Fruit fly (Drosophila melanogaster): Measurements from ENCODE around the gene CG34375.

The CG34375 gene

DNA sequence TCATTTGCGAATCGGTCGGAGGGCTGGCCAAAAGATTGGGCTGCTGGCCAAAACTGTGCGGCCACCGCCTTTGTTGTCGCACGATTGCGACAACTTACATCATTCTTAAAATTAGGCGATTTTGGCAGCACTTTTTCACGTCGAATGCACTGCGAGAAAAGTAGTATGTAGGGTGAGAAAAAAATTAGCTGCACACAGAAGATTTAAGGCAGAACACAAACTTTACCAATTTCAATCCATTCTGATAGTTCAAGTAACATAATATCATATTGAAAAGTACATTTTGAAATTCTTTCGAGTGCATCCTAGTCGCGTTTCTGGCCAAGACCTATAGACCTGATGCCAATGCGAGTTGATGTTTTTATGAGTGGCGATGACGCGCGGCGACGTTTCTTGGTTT, 18.1 kb upstream of the CG34375 start:
- TF ChIP-seq Ets98B (GFP tag; IDR thresholded peaks at IDR 0.05): peak; percentile 49
- TF ChIP-seq CG17806 (tag; optimal IDR thresholded peaks at IDR 0.05): no peak
- no peak for TF ChIP-seq CG32121 (GFP tag; IDR thresholded peaks at IDR 0.05)
- TF ChIP-seq CG9948 (tag; optimal IDR thresholded peaks at IDR 0.05): no peak
- TF ChIP-seq CG4496 (GFP tag; IDR thresholded peaks at IDR 0.05): peak; percentile 43; the same call in 1 of the 3 replicates
- TF ChIP-seq fd96Ca (GFP tag; IDR thresholded peaks at IDR 0.05): 0 out of 3 replicates have a peak, but pooled peaks have one; percentile 11
- TF ChIP-seq CG8301 (tag; optimal IDR thresholded peaks at IDR 0.05): peak; percentile 25
- TF ChIP-seq CG14655 (GFP tag; optimal IDR thresholded peaks at IDR 0.05): peak; percentile 34

- TF ChIP-seq CG13204 (GFP tag; optimal IDR thresholded peaks at IDR 0.05): peak; percentile 15
- TF ChIP-seq CG9948 (tag; optimal IDR thresholded peaks at IDR 0.05): no peak
- TF ChIP-seq CG12605 (GFP tag; IDR thresholded peaks at IDR 0.05): no peak
- no peak for TF ChIP-seq CG32121 (GFP tag; IDR thresholded peaks at IDR 0.05)
- no peak for TF ChIP-seq rn (GFP tag; IDR thresholded peaks at IDR 0.05)
- no peak for TF ChIP-seq Ets98B (GFP tag; IDR thresholded peaks at IDR 0.05)
- TF ChIP-seq CG10348 (GFP tag; IDR thresholded peaks at IDR 0.05): no peak
- no peak for TF ChIP-seq Snoo (tag; optimal IDR thresholded peaks at IDR 0.05)
- TF ChIP-seq Pif1B (GFP tag; optimal IDR thresholded peaks at IDR 0.05): no peak
- TF ChIP-seq CG4496 (GFP tag; IDR thresholded peaks at IDR 0.05): peak; percentile 9; the same call in 1 of the 3 replicates
- no peak for TF ChIP-seq CG15710 (tag; optimal IDR thresholded peaks at IDR 0.05)
- no peak for TF ChIP-seq CG8301 (tag; optimal IDR thresholded peaks at IDR 0.05)
- TF ChIP-seq CG34367 (tag; optimal IDR thresholded peaks at IDR 0.05): no peak
- TF ChIP-seq D1 (tag; optimal IDR thresholded peaks at IDR 0.05): no peak
- TF ChIP-seq CG17806 (tag; optimal IDR thresholded peaks at IDR 0.05): no peak
- TF ChIP-seq EcR (GFP tag; optimal IDR thresholded peaks at IDR 0.05): no peak
- no peak for TF ChIP-seq CG8159 (tag; optimal IDR thresholded peaks at IDR 0.05)
These were observed 17.1 kb upstream of the CG34375 start for dm6 chr3R:23027428-23027813.

- TF ChIP-seq CG8159 (tag; optimal IDR thresholded peaks at IDR 0.05) (peak; percentile 19), fd96Ca (GFP tag; IDR thresholded peaks at IDR 0.05) (no peak), CG8301 (tag; optimal IDR thresholded peaks at IDR 0.05) (no peak), CG17806 (tag; optimal IDR thresholded peaks at IDR 0.05) (no peak), Ets98B (GFP tag; IDR thresholded peaks at IDR 0.05) (no peak), CG32121 (GFP tag; IDR thresholded peaks at IDR 0.05) (no peak), CG13204 (GFP tag; optimal IDR thresholded peaks at IDR 0.05) (peak; percentile 90), CG14655 (GFP tag; optimal IDR thresholded peaks at IDR 0.05) (peak; percentile 17)
These were observed 16.5 kb upstream of the CG34375 start, which contains the start of gene lmd for dm6 chr3R:23026652-23027427. TSS of gene lmd (minus strand) at chr3R:23026713.

DNA sequence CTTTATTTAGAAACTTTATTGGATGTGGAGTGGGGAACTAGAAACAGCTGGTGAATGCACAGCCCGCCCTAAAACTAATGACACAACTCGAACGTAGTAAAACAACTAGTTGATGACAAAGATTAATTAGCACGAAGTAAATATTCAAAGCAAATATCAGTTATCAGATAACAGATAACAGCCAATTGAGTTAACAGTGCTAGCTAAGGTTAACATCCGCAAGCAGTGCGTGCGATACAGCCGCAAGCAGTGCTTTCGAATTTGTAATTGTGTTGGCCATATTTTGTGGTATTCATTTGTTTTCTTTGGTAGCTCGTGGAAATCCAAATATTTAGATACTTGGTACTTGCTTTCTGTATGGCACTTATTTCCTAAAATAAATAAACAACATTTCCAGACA, 3.1 kb upstream of the CG34375 start:
- no peak for TF ChIP-seq CG13204 (GFP tag; optimal IDR thresholded peaks at IDR 0.05)
- no peak for TF ChIP-seq gl (tag; optimal IDR thresholded peaks at IDR 0.05)
- TF ChIP-seq CG9948 (tag; optimal IDR thresholded peaks at IDR 0.05): no peak
- no peak for TF ChIP-seq Pif1B (GFP tag; optimal IDR thresholded peaks at IDR 0.05)
- no peak for TF ChIP-seq CG12605 (GFP tag; IDR thresholded peaks at IDR 0.05)
- no peak for TF ChIP-seq CG15710 (tag; optimal IDR thresholded peaks at IDR 0.05)
- no peak for TF ChIP-seq CG17806 (tag; optimal IDR thresholded peaks at IDR 0.05)
- TF ChIP-seq Pif1A (GFP tag; optimal IDR thresholded peaks at IDR 0.05): no peak
- TF ChIP-seq CG14655 (GFP tag; optimal IDR thresholded peaks at IDR 0.05): no peak
- TF ChIP-seq Snoo (tag; optimal IDR thresholded peaks at IDR 0.05): no peak
- no peak for TF ChIP-seq CG8301 (tag; optimal IDR thresholded peaks at IDR 0.05)
- no peak for TF ChIP-seq CG32121 (GFP tag; IDR thresholded peaks at IDR 0.05)
- no peak for TF ChIP-seq CG4496 (GFP tag; IDR thresholded peaks at IDR 0.05)
- no peak for TF ChIP-seq rn (GFP tag; IDR thresholded peaks at IDR 0.05)
- no peak for TF ChIP-seq fd96Ca (GFP tag; IDR thresholded peaks at IDR 0.05)
- no peak for TF ChIP-seq Ets98B (GFP tag; IDR thresholded peaks at IDR 0.05)
- TF ChIP-seq D1 (tag; optimal IDR thresholded peaks at IDR 0.05): no peak

DNA sequence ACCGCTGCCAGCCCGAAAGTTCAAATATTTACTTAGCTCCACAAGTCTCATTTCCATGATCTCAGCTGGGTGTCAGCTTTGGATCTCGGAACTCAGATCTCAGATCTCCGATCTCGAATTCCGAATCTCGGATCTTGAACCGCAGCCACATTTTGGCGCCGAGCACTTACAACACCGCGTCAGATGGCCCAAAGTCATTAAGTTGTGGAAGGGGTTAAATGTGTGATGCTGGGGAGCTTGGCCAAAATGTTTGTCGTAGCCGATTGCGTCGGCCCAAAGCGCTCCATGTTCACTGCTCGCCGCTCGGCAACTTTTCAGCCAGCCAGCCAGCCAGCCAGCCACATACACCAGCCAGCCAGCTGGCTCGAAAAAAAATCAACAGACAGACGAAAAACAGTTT, 1.7 kb upstream of the CG34375 start, which contains the start of gene CG6688:
Gene CG6688, plus strand, starts transcription at position 396 of the 400 bp plus-strand sequence.
- no peak for TF ChIP-seq CG10348 (GFP tag; IDR thresholded peaks at IDR 0.05)
- TF ChIP-seq fd96Ca (GFP tag; IDR thresholded peaks at IDR 0.05): 0 out of 3 replicates have a peak, but pooled peaks have one; percentile 5

DNA sequence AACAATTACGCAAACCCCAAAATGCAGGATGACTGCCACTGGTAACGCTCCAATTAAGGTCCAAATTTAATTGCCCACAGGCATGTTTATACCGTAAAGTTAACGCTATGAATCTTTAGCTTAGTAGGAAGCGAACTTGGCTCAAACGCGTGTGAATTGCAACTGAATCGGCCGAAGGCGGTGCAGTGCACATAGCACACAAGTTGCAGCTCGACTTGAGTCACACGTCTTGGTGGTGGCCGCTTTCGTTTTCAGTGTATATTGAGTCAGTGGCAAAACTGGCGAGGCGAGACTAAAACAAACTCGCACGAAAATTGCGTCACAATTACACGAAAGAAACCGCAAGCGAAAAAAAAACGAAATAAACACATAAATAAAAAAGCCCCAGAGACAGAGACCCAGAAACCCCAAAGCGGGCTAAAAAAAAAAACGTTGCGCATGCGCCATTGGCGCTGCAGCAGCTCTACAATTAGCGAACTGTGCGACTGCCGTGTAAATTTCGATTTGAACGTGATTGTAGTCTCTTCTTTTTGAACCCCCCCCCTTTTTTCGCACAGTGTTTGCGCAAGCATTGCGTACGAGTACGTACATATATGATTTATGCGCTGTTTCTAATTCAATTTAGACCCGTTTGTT, 764 bp downstream of the CG34375 start:
- no peak for TF ChIP-seq CG17806 (tag; optimal IDR thresholded peaks at IDR 0.05)
- TF ChIP-seq CG8301 (tag; optimal IDR thresholded peaks at IDR 0.05): peak; percentile 14
- peak; percentile 34 for TF ChIP-seq Pif1A (GFP tag; optimal IDR thresholded peaks at IDR 0.05)
- no peak for TF ChIP-seq CG34367 (tag; optimal IDR thresholded peaks at IDR 0.05)
- TF ChIP-seq CG10348 (GFP tag; IDR thresholded peaks at IDR 0.05): no peak
- TF ChIP-seq fd96Ca (GFP tag; IDR thresholded peaks at IDR 0.05): peak; percentile 79
- TF ChIP-seq CG4496 (GFP tag; IDR thresholded peaks at IDR 0.05): peak; percentile 83
- peak; percentile 77 for TF ChIP-seq Ets98B (GFP tag; IDR thresholded peaks at IDR 0.05)
- TF ChIP-seq CG32121 (GFP tag; IDR thresholded peaks at IDR 0.05): peak; percentile 83
- TF ChIP-seq CG12605 (GFP tag; IDR thresholded peaks at IDR 0.05): peak; percentile 50
- TF ChIP-seq rn (GFP tag; IDR thresholded peaks at IDR 0.05): peak; percentile 37; the same call in 1 of the 2 replicates
- TF ChIP-seq CG14655 (GFP tag; optimal IDR thresholded peaks at IDR 0.05): peak; percentile 26

All from whole organism, pupa.